Worm (Caenorhabditis elegans) whole organism, L1 larva: ENCODE data around the gene dbn-1.

Experiments used
- ama-1 ChIP-seq: fragments of 150-350 bp; optimal IDR thresholded peaks from 2 replicates; lab custom pipeline; 2014
- ceh-82 ChIP-seq, 3 experiments: fragments of 150-350 bp in 1 of 3; sonication (generic microtip) in 2 of 3; optimal IDR thresholded peaks; 2 replicates each; lab custom pipeline; 2014 to 2017; ENCODE audit warnings: missing biosample characterization in 3 of 3, missing genetic modification characterization in 3 of 3
- fkh-8 ChIP-seq: sonication (generic microtip); optimal IDR thresholded peaks from 2 replicates; lab custom pipeline; 2016; ENCODE audit warnings: mild to moderate bottlenecking, missing genetic modification characterization, missing compliant biosample characterization
- lin-14 ChIP-seq: fragments of 200-800 bp; sonication (Bioruptor generic); optimal IDR thresholded peaks from 2 replicates; lab custom pipeline; 2018; ENCODE audit warnings: mild to moderate bottlenecking, missing genetic modification characterization, moderate library complexity, missing compliant biosample characterization
- nhr-12 ChIP-seq: sonication (generic microtip); optimal IDR thresholded peaks from 2 replicates; lab custom pipeline; 2017; ENCODE audit warnings: missing biosample characterization, missing genetic modification characterization
- snpc-4 ChIP-seq: fragments of 150-350 bp; optimal IDR thresholded peaks from 2 replicates; lab custom pipeline; 2014; ENCODE audit warnings: missing biosample characterization, missing genetic modification characterization
- ztf-11 ChIP-seq, 2 experiments: sonication (generic microtip); optimal IDR thresholded peaks; 2 replicates each; lab custom pipeline; 2016 to 2017; ENCODE audit warnings: missing genetic modification characterization in 2 of 2, missing biosample characterization in 1 of 2, missing compliant biosample characterization in 1 of 2

DNA sequence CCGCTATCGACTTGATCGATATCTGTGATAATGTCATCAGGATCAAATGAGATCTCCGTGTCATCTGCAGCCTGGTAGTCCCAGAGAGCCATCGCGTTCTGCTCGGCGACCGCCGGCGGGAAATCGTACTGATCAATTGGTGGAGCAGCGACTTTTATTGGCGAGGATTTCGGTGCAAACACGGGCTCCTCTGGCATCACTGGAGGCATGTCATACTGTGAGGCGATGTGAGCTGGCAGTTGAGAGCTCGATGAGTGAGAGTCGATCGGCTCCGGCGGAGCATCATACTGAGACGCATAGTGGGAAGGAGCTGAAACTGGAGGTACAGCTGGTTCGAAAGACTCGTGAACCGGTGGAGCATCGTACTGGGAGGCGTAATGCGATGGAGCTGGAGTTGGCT, 2.2 kb downstream of the dbn-1 start:
- TF ChIP-seq lin-14 (no peak), ceh-82 (tag; optimal IDR thresholded peaks at IDR 0.05; lab: Kevin White, UChicago) (no peak), fkh-8 (tag; lab: Kevin White, UChicago) (no peak), ztf-11 (tag; optimal IDR thresholded peaks at IDR 0.05; lab: Kevin White, UChicago) (no peak), ama-1 (lab: Kevin White, UChicago) (no peak), nhr-12 (tag; lab: Kevin White, UChicago) (no peak), snpc-4 (no peak)
